Fruit fly (Drosophila melanogaster) Kc167 (cell line): ENCODE data around the gene CG15443.

Experiments used
- Myc ChIP-seq: fragments of >200 bp; optimal IDR thresholded peaks from 2 replicates; lab custom pipeline; 2017; ENCODE audit warnings: missing external identifiers
- Sin3A ChIP-seq: fragments of >200 bp; optimal IDR thresholded peaks from 2 replicates; lab custom pipeline; 2018; ENCODE audit warnings: missing external identifiers
- h ChIP-seq: fragments of >200 bp; optimal IDR thresholded peaks from 3 replicates; lab custom pipeline; 2018; ENCODE audit warnings: missing external identifiers
- insv ChIP-seq: fragments of >200 bp; optimal IDR thresholded peaks from 3 replicates; lab custom pipeline; 2018; ENCODE audit warnings: missing external identifiers
- psq ChIP-seq: fragments of >200 bp; optimal IDR thresholded peaks from 2 replicates; lab custom pipeline; 2017; ENCODE audit warnings: missing external identifiers
- ttk ChIP-seq: sonication (Bioruptor generic); optimal IDR thresholded peaks from 2 replicates; lab custom pipeline; 2017; ENCODE audit warnings: missing external identifiers

The CG15443 gene

DNA sequence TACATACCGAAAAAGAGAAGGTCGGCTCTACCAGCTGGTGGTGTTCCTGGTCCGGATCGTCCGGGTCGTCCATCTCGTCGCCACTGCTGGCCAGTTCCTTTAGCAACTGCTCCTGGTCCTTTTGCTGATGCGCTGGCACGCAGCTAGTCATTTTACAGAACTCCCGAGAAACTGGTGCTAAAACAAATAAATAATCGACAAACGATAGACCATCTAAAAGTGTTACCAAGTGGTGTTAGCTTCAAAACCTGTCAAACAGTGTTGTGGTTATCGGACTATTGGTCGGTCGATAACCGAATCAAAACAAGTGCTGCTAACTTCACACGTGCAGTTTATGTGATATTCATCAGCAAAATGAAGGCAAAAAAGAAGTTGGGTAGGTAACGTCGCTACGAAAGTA is 18.8 kb downstream of the CG15443 start, which contains the start of the genes morgue and Elp3:
morgue (minus strand) TSS at position 224 of the 400 bp plus-strand sequence.
Elp3 (plus strand) TSS at position 276 of the 400 bp plus-strand sequence.
- TF ChIP-seq insv (lab: Kevin White, UChicago) (no peak), h (lab: Kevin White, UChicago) (no peak), ttk (lab: Kevin White, UChicago) (no peak)

- TF ChIP-seq h (lab: Kevin White, UChicago): no peak
Measured at dm6 chr2L:4442010-4442587, 21.1 kb downstream of the CG15443 start, which contains the start of the genes Sfp24F and CG15432. Gene Sfp24F, minus strand, starts transcription at chr2L:4442060. Gene CG15432, plus strand, starts transcription at chr2L:4442320.

DNA sequence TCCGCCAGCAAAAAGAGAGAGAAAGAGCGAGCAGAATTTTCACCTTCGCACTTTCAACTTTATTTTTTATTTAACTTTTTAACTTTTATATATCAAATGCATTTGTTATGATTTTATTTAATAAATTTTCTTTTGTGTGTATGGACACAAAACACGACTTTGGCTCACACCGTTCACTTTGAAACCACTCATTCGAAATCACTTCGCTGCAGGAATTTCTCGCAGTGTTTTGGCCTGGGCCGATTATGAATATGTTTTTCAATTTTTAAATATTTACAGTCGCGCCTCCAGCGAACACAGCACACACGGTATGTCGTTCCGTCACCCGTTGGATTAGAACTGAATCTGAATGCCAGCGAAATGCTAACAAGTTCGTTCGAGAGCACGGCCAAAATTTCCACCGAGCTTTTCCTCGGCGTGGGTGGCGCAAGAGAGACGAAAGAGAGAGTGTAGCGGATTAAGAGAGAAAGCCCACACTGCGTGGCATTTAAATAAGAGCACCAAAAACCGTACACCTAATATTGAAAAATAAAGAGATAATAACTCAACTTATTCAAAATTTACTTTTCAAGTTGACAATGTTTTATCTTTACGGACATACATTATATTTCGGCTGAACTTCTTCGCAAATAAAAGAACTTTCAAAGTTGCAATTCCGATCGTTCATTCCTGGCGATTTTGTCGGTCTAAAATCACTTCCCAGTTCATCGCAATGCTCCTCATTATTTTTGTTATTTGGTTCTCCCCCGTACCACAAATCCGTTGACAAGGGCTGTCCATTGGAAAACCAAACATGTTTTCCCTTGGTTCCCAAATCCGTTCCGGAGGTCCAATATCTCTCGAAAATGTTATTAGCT is 22.1 kb downstream of the CG15443 start, which contains the start of gene CG15431:
CG15431 (minus strand) TSS at position 402 of the 857 bp plus-strand sequence.
- TF ChIP-seq Myc (lab: Kevin White, UChicago) (no peak), Sin3A (lab: Kevin White, UChicago) (no peak), psq (lab: Kevin White, UChicago) (no peak), h (lab: Kevin White, UChicago) (no peak), insv (lab: Kevin White, UChicago) (no peak), ttk (lab: Kevin White, UChicago) (no peak)

DNA sequence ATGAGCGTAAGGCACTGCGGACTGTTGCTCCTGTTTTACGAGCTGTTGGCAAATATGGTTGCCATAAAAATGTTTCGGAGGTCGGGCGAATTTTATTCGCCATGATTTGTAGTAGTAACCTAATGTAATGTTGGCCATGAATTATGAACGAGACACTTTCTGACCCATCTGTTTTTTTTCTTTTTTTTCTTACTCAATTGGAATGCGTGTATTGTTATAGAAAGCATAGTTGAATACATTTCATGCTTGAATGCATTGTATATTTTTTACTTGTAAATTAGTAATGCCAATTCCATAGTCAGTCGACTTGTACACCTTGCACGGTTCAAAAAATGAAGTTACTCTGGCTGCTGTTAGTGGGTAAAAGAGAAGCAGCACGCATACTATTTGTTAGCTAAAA is 25.8 kb downstream of the CG15443 start, which contains the start of gene CG43056:
CG43056 (plus strand) TSS at position 301 of the 400 bp plus-strand sequence.
- TF ChIP-seq ttk (lab: Kevin White, UChicago) (no peak), Myc (lab: Kevin White, UChicago) (no peak), insv (lab: Kevin White, UChicago) (no peak), psq (lab: Kevin White, UChicago) (no peak), Sin3A (lab: Kevin White, UChicago) (no peak), h (lab: Kevin White, UChicago) (no peak)

DNA sequence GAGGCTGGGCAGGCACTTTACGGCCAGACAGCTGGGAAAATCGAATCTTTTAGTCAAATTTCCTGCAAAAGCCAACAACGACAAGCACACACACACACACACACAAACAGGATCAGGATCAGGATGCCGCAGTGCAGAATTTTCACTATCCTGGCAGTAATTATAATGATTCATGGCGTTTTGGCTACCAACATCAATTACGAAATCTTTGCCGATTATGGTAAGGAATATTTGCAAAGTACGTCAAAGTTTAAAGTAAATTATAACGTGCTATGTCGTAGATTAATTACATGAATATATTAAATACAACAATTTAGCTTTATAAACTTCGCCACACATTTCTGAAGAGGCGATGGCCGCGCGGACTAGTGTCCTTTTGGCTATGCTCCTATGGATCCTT is 29.6 kb downstream of the CG15443 start, which contains the start of the genes CG34177 and CG34178:
CG34177 (plus strand) TSS at position 301 of the 400 bp plus-strand sequence.
CG34178 (plus strand) TSS at position 301 of the 400 bp plus-strand sequence.
- TF ChIP-seq psq (lab: Kevin White, UChicago): no peak
- TF ChIP-seq ttk (lab: Kevin White, UChicago): no peak
- TF ChIP-seq insv (lab: Kevin White, UChicago): no peak
- no peak for TF ChIP-seq Sin3A (lab: Kevin White, UChicago)
- no peak for TF ChIP-seq h (lab: Kevin White, UChicago)
- TF ChIP-seq Myc (lab: Kevin White, UChicago): no peak

DNA sequence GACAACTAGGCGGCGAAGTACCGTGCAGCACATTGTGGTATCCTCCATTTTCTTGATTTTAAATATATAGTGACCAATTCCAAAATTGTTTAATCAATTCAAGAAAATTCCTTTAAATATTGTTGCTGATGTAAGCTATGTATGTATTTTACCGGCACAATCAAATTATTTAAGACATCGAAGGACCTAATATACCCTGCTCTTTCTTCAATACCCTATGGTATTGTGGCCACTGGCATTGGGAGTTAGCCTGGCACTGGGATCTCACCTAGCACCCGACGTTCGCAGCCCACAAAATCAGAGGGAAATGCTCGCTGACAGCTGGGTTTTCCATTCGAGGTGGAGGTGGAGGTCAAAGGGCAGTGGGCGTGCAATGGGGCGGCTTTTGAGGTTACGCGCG is 41.1 kb downstream of the CG15443 start:
- TF ChIP-seq h (lab: Kevin White, UChicago) (no peak), Myc (lab: Kevin White, UChicago) (no peak), insv (lab: Kevin White, UChicago) (no peak), Sin3A (lab: Kevin White, UChicago) (no peak), psq (lab: Kevin White, UChicago) (no peak), ttk (lab: Kevin White, UChicago) (no peak)

- TF ChIP-seq psq (lab: Kevin White, UChicago): no peak
- no peak for TF ChIP-seq Sin3A (lab: Kevin White, UChicago)
- TF ChIP-seq Myc (lab: Kevin White, UChicago): no peak
- TF ChIP-seq h (lab: Kevin White, UChicago): no peak
- no peak for TF ChIP-seq ttk (lab: Kevin White, UChicago)
- no peak for TF ChIP-seq insv (lab: Kevin White, UChicago)
Measured at dm6 chr2L:4418819-4419218, 44.4 kb downstream of the CG15443 start.

DNA sequence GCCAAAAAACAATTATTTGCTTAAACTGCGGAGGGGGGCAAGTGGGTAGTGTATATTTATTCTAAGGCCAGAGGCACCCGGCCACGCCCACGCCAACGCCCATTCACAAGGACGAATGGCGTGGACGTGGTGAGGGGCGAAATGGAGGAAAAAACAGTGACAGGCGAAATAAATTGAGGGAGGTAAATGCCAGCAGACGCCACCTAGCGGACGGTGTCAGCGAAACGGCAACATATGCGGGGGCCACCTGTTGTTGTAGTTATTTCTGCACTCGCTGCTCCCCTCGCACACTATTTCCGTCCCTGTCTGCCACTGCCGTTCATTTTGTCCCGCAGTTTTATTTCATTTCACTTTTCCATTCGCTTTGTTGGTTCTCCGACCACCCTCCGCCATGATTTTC is 45.3 kb downstream of the CG15443 start:
- TF ChIP-seq psq (lab: Kevin White, UChicago): no peak
- no peak for TF ChIP-seq Myc (lab: Kevin White, UChicago)
- no peak for TF ChIP-seq ttk (lab: Kevin White, UChicago)
- no peak for TF ChIP-seq Sin3A (lab: Kevin White, UChicago)
- TF ChIP-seq insv (lab: Kevin White, UChicago): no peak
- TF ChIP-seq h (lab: Kevin White, UChicago): no peak

DNA sequence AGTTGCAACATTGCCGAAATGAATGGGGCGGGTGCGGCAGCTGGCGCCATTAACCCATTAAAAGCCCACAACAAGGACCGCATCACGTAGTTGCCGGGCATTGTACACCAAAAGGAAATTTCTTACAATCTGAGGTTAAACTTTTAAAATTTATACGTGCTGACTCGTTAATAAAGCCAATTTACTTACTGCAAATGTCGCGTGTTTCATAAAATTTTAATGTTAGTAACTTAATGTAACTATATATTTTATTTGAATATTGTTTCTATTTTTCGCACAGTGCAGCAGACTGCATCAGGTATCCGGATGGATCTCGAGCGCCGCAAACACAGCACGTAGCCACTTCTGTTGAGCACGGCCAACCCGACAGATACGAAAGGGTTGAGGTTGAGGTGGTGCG is 46.3 kb downstream of the CG15443 start:
- TF ChIP-seq ttk (lab: Kevin White, UChicago) (no peak), psq (lab: Kevin White, UChicago) (no peak), Sin3A (lab: Kevin White, UChicago) (no peak), h (lab: Kevin White, UChicago) (no peak), insv (lab: Kevin White, UChicago) (no peak), Myc (lab: Kevin White, UChicago) (no peak)

DNA sequence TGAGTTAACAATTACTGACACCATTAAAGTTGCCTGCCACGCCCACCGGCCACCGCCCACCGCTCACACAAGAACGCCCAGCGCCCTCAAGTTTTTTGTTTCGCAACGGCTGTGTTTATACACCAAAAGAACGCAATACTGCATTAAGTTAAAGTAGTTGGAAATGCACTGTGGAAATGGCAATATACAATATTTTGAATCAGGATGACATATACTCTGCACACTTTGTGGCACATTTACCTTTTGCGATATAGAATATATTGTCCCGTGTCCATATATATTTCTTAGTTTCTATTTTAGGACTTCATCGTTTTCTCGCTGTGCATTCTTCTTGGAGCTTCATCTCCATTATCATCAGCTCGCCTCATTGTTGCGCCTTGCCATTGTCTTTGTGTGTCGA is 47.2 kb downstream of the CG15443 start:
- TF ChIP-seq Sin3A (lab: Kevin White, UChicago): no peak
- no peak for TF ChIP-seq ttk (lab: Kevin White, UChicago)
- no peak for TF ChIP-seq Myc (lab: Kevin White, UChicago)
- no peak for TF ChIP-seq h (lab: Kevin White, UChicago)
- TF ChIP-seq insv (lab: Kevin White, UChicago): no peak
- TF ChIP-seq psq (lab: Kevin White, UChicago): no peak

dm6 chr2L:4414059-4414458 is 49.2 kb downstream of the CG15443 start:
- TF ChIP-seq h (lab: Kevin White, UChicago) (no peak), Sin3A (lab: Kevin White, UChicago) (no peak), psq (lab: Kevin White, UChicago) (no peak), insv (lab: Kevin White, UChicago) (no peak), Myc (lab: Kevin White, UChicago) (no peak), ttk (lab: Kevin White, UChicago) (no peak)
